Worm (Caenorhabditis elegans) whole organism, L4 larva: ENCODE data around the gene clhm-1.
A peak's percentile ranks its signal among the peaks of the same experiment; 100 is the strongest.

Source experiments
- F10B5.3 ChIP-seq: sonication (generic microtip); optimal IDR thresholded peaks from 2 replicates; lab custom pipeline; 2016; ENCODE audit warnings: mild to moderate bottlenecking, missing genetic modification characterization, missing compliant biosample characterization
- F26F4.8 ChIP-seq: fragments of 200-800 bp; sonication (Bioruptor generic); conservative IDR thresholded peaks from 2 replicates; pipeline ENCODE4 v1.3.6; 2022; ENCODE audit warnings: missing genetic modification characterization, missing compliant biosample characterization
- F37D6.2 ChIP-seq: sonication (generic microtip); optimal IDR thresholded peaks from 2 replicates; lab custom pipeline; 2016; ENCODE audit warnings: mild to moderate bottlenecking, missing genetic modification characterization, missing compliant biosample characterization
- Y105C5A.15 ChIP-seq: fragments of 200-800 bp; sonication (Bioruptor generic); IDR thresholded peaks from 2 replicates; pipeline ENCODE4 v1.3.6; 2022; ENCODE audit warnings: missing genetic modification characterization, missing compliant biosample characterization
- Y75B8A.6 ChIP-seq: fragments of 200-800 bp; sonication (Bioruptor generic); IDR thresholded peaks from 2 replicates; pipeline ENCODE4 v1.3.6; 2022; ENCODE audit warnings: missing genetic modification reagents, missing genetic modification characterization, missing compliant biosample characterization
- ZK337.2 ChIP-seq: fragments of 200-800 bp; sonication (Bioruptor generic); IDR thresholded peaks from 2 replicates; pipeline ENCODE4 v1.3.6; 2022; ENCODE audit warnings: missing genetic modification reagents, missing genetic modification characterization, missing compliant biosample characterization
- aha-1 ChIP-seq: fragments of 150-350 bp; peaks from one replicate; lab custom pipeline; 2014; ENCODE audit warnings: missing biosample characterization, missing genetic modification characterization
- aly-2 ChIP-seq: sonication (generic microtip); optimal IDR thresholded peaks from 2 replicates; lab custom pipeline; 2018; ENCODE audit warnings: missing biosample characterization, missing genetic modification characterization
- ceh-20 ChIP-seq: fragments of 200-800 bp; sonication (Bioruptor generic); IDR thresholded peaks from 2 replicates; pipeline ENCODE4 v1.3.6; 2022; ENCODE audit warnings: missing genetic modification reagents, missing genetic modification characterization, missing compliant biosample characterization
- ceh-28 ChIP-seq: fragments of 150-350 bp; optimal IDR thresholded peaks from 2 replicates; lab custom pipeline; 2014; ENCODE audit warnings: missing biosample characterization, missing genetic modification reagents, missing genetic modification characterization
- ceh-32 ChIP-seq: sonication (generic microtip); optimal IDR thresholded peaks from 2 replicates; lab custom pipeline; 2016; ENCODE audit warnings: mild to moderate bottlenecking, missing genetic modification characterization, missing compliant biosample characterization; ENCODE audit not compliant: poor library complexity
- ceh-82 ChIP-seq: sonication (generic microtip); optimal IDR thresholded peaks from 2 replicates; lab custom pipeline; 2017; ENCODE audit warnings: missing biosample characterization, missing genetic modification characterization
- ces-1 ChIP-seq: fragments of 150-350 bp; sonication (generic microtip); optimal IDR thresholded peaks from 4 replicates; lab custom pipeline; 2014; ENCODE audit warnings: missing biosample characterization, missing genetic modification reagents, missing genetic modification characterization
- ctbp-1 ChIP-seq: fragments of 200-800 bp; sonication (Bioruptor generic); IDR thresholded peaks from 2 replicates; pipeline ENCODE4 v1.3.6; 2022; ENCODE audit warnings: missing genetic modification reagents, missing genetic modification characterization, missing compliant biosample characterization
- dmd-6 ChIP-seq: fragments of 200-800 bp; sonication (Bioruptor generic); IDR thresholded peaks from 2 replicates; pipeline ENCODE4 v1.3.6; 2022; ENCODE audit warnings: missing genetic modification reagents, missing genetic modification characterization, missing compliant biosample characterization
- dmd-9 ChIP-seq: fragments of 200-800 bp; sonication (Bioruptor generic); IDR thresholded peaks from 2 replicates; pipeline ENCODE4 v1.3.6; 2022; ENCODE audit warnings: missing genetic modification reagents, missing genetic modification characterization, missing compliant biosample characterization
- dve-1 ChIP-seq: sonication (generic microtip); optimal IDR thresholded peaks from 2 replicates; lab custom pipeline; 2017; ENCODE audit warnings: antibody characterized with exemption, mild to moderate bottlenecking, missing genetic modification characterization, missing compliant biosample characterization; ENCODE audit not compliant: insufficient read depth
- egl-27 ChIP-seq: sonication (generic microtip); optimal IDR thresholded peaks from 3 replicates; lab custom pipeline; 2017; ENCODE audit warnings: missing biosample characterization, missing genetic modification reagents, missing genetic modification characterization
- egl-43 ChIP-seq: fragments of 200-800 bp; sonication (Bioruptor generic); IDR thresholded peaks from 2 replicates; pipeline ENCODE4 v1.3.6; 2022; ENCODE audit warnings: missing genetic modification reagents, missing genetic modification characterization, missing compliant biosample characterization
- fos-1 ChIP-seq: fragments of 150-350 bp; optimal IDR thresholded peaks from 2 replicates; lab custom pipeline; 2014; ENCODE audit warnings: missing biosample characterization, missing genetic modification characterization
- hif-1 ChIP-seq, 2 experiments: sonication (generic microtip); optimal IDR thresholded peaks; 2 replicates each; lab custom pipeline; 2016 to 2017; ENCODE audit warnings: missing compliant biosample characterization in 2 of 2, missing genetic modification characterization in 2 of 2, missing genetic modification reagents in 2 of 2, missing genotype in 2 of 2, mild to moderate bottlenecking in 1 of 2
- hlh-11 ChIP-seq: fragments of 200-800 bp; sonication (Bioruptor generic); optimal IDR thresholded peaks from 2 replicates; lab custom pipeline; 2018; ENCODE audit warnings: mild to moderate bottlenecking, missing genetic modification characterization, missing compliant biosample characterization
- hlh-30 ChIP-seq: sonication (generic microtip); optimal IDR thresholded peaks from 2 replicates; lab custom pipeline; 2017; ENCODE audit warnings: antibody characterized with exemption, mild to moderate bottlenecking, missing genetic modification characterization, missing compliant biosample characterization; ENCODE audit not compliant: insufficient read depth
- hmg-1.1 ChIP-seq: fragments of 200-800 bp; sonication (Bioruptor generic); IDR thresholded peaks from 2 replicates; pipeline ENCODE4 v1.3.6; 2022; ENCODE audit warnings: missing genetic modification reagents, missing genetic modification characterization, missing compliant biosample characterization
- lin-29 ChIP-seq: fragments of 200-800 bp; sonication (Bioruptor generic); IDR thresholded peaks from 2 replicates; pipeline ENCODE4 v1.3.6; 2022; ENCODE audit warnings: missing genetic modification reagents, missing genetic modification characterization, missing compliant biosample characterization
- lsy-2 ChIP-seq, 2 experiments: fragments of 150-350 bp in 1 of 2; sonication (generic microtip) in 1 of 2; optimal IDR thresholded peaks; 2 replicates each; lab custom pipeline; 2014 to 2017; ENCODE audit warnings: missing biosample characterization in 2 of 2, missing genetic modification characterization in 2 of 2
- madf-9 ChIP-seq: fragments of 200-800 bp; sonication (Bioruptor generic); conservative IDR thresholded peaks from 2 replicates; pipeline ENCODE4 v1.3.6; 2022; ENCODE audit warnings: missing genetic modification reagents, missing genetic modification characterization, missing compliant biosample characterization
- mdt-29 ChIP-seq: fragments of 200-800 bp; sonication (Bioruptor generic); IDR thresholded peaks from 2 replicates; pipeline ENCODE4 v1.3.6; 2022; ENCODE audit warnings: missing genetic modification reagents, missing genetic modification characterization, missing compliant biosample characterization
- mes-2 ChIP-seq: sonication (generic microtip); optimal IDR thresholded peaks from 2 replicates; lab custom pipeline; 2016; ENCODE audit warnings: missing genotype, mild to moderate bottlenecking, missing genetic modification characterization, missing compliant biosample characterization; ENCODE audit not compliant: poor library complexity, severe bottlenecking
- nhr-10 ChIP-seq: fragments of 150-350 bp; optimal IDR thresholded peaks from 2 replicates; lab custom pipeline; 2014; ENCODE audit warnings: missing biosample characterization, missing genetic modification characterization
- nhr-237 ChIP-seq: sonication (generic microtip); optimal IDR thresholded peaks from 2 replicates; lab custom pipeline; 2017; ENCODE audit warnings: missing biosample characterization, missing genetic modification characterization
- nhr-41 ChIP-seq: fragments of 200-800 bp; sonication (Bioruptor generic); IDR thresholded peaks from 2 replicates; pipeline ENCODE4 v1.3.6; 2022; ENCODE audit warnings: missing genetic modification reagents, missing genetic modification characterization, missing compliant biosample characterization
- nhr-42 ChIP-seq: fragments of 200-800 bp; sonication (Bioruptor generic); IDR thresholded peaks from 2 replicates; pipeline ENCODE4 v1.3.6; 2022; ENCODE audit warnings: missing genetic modification characterization, missing compliant biosample characterization
- nhr-6 ChIP-seq: fragments of 150-350 bp; optimal IDR thresholded peaks from 2 replicates; lab custom pipeline; 2014; ENCODE audit warnings: missing biosample characterization, missing genetic modification characterization
- nhr-76 ChIP-seq: fragments of 150-350 bp; optimal IDR thresholded peaks from 2 replicates; lab custom pipeline; 2014; ENCODE audit warnings: missing biosample characterization, missing genetic modification characterization
- nhr-77 ChIP-seq: fragments of 150-350 bp; optimal IDR thresholded peaks from 2 replicates; lab custom pipeline; 2014; ENCODE audit warnings: missing biosample characterization, missing genetic modification characterization
- php-3 ChIP-seq: fragments of 200-800 bp; sonication (Bioruptor generic); IDR thresholded peaks from 2 replicates; pipeline ENCODE4 v1.3.6; 2022; ENCODE audit warnings: missing genetic modification reagents, missing genetic modification characterization, missing compliant biosample characterization
- rbr-2 ChIP-seq: sonication (generic microtip); optimal IDR thresholded peaks from 2 replicates; lab custom pipeline; 2016; ENCODE audit warnings: missing genotype, missing genetic modification characterization, missing compliant biosample characterization
- saeg-2 ChIP-seq: fragments of 200-800 bp; sonication (Bioruptor generic); IDR thresholded peaks from 2 replicates; pipeline ENCODE4 v1.3.6; 2022; ENCODE audit warnings: missing genetic modification reagents, missing genetic modification characterization, missing compliant biosample characterization
- spr-3 ChIP-seq: fragments of 200-800 bp; sonication (Bioruptor generic); optimal IDR thresholded peaks from 2 replicates; lab custom pipeline; 2018; ENCODE audit warnings: mild to moderate bottlenecking, missing genetic modification characterization, missing compliant biosample characterization
- zfp-2 ChIP-seq: sonication (generic microtip); optimal IDR thresholded peaks from 2 replicates; lab custom pipeline; 2016; ENCODE audit warnings: mild to moderate bottlenecking, missing genetic modification characterization, missing compliant biosample characterization
- zip-11 ChIP-seq: fragments of 200-800 bp; sonication (Bioruptor generic); IDR thresholded peaks from 2 replicates; pipeline ENCODE4 v1.3.6; 2022; ENCODE audit warnings: missing genetic modification characterization, missing compliant biosample characterization
- ztf-11 ChIP-seq: fragments of 150-350 bp; optimal IDR thresholded peaks from 2 replicates; lab custom pipeline; 2014; ENCODE audit warnings: missing biosample characterization, missing genetic modification characterization

Gene clhm-1

ce11 chrII:6913309-6913708 lies 42.5 kb upstream of the clhm-1 start, which contains the start of gene cyn-10 (continued):
- no peak for TF ChIP-seq aly-2
- TF ChIP-seq ctbp-1 (GFP tag; lab: Robert Waterston, UW), result peak; percentile 14; the same call in 1 of the 2 replicates
- no peak for TF ChIP-seq ceh-82
- no peak for TF ChIP-seq egl-43 (GFP tag; lab: Robert Waterston, UW)
- peak; percentile 100 for TF ChIP-seq mes-2 (tag; lab: Kevin White, UChicago)
- TF ChIP-seq ZK337.2, result peak; percentile 98
- peak; percentile 51; the same call in 1 of the 2 replicates for TF ChIP-seq ceh-20 (GFP tag; lab: Robert Waterston, UW)
- TF ChIP-seq nhr-42 (GFP tag; lab: Robert Waterston, UW), result 0 out of 2 replicates have a peak, but pooled peaks have one; percentile 35
- no peak for TF ChIP-seq ceh-28 (tag; lab: Kevin White, UChicago)
- TF ChIP-seq nhr-41 (GFP tag; lab: Robert Waterston, UW), result no peak
- no peak for TF ChIP-seq F37D6.2 (tag; lab: Kevin White, UChicago)
- TF ChIP-seq nhr-6 (tag; lab: Kevin White, UChicago), result no peak
- TF ChIP-seq lin-29 (GFP tag; lab: Robert Waterston, UW), result no peak
- TF ChIP-seq dmd-6 (GFP tag; lab: Robert Waterston, UW), result peak; percentile 83
- no peak for TF ChIP-seq nhr-10 (tag; lab: Kevin White, UChicago)
- TF ChIP-seq ces-1 (GFP tag; lab: Kevin White, UChicago), result no peak
- peak in 1 of 2 experiments; percentile 86 for TF ChIP-seq hif-1 (tag; optimal IDR thresholded peaks at IDR 0.05; lab: Kevin White, UChicago)
- TF ChIP-seq hmg-1.1 (GFP tag; lab: Robert Waterston, UW), result peak; percentile 66
- no peak for TF ChIP-seq egl-27 (tag; lab: Kevin White, UChicago)
- 0 out of 2 replicates have a peak, but pooled peaks have one; percentile 25 for TF ChIP-seq mdt-29 (GFP tag; lab: Robert Waterston, UW)
- TF ChIP-seq spr-3 (GFP tag; lab: Kevin White, UChicago), result no peak
- peak; percentile 45 for TF ChIP-seq rbr-2 (tag; lab: Kevin White, UChicago)
- TF ChIP-seq ztf-11 (tag; lab: Kevin White, UChicago), result no peak
- TF ChIP-seq nhr-76 (tag; lab: Kevin White, UChicago), result no peak
- TF ChIP-seq Y105C5A.15 (GFP tag; lab: Robert Waterston, UW), result no peak
- peak; percentile 4 for TF ChIP-seq ceh-32 (tag; lab: Kevin White, UChicago)
- no peak for TF ChIP-seq F26F4.8 (GFP tag; lab: Robert Waterston, UW)
- TF ChIP-seq aha-1, result peak; percentile 99
- peak; percentile 48 for TF ChIP-seq F10B5.3 (tag; lab: Kevin White, UChicago)
- TF ChIP-seq saeg-2 (GFP tag; lab: Robert Waterston, UW), result no peak
- TF ChIP-seq fos-1 (tag; lab: Kevin White, UChicago), result no peak
- peak; percentile 83 for TF ChIP-seq madf-9 (GFP tag; lab: Robert Waterston, UW)
- TF ChIP-seq zip-11 (GFP tag; lab: Robert Waterston, UW), result no peak
- TF ChIP-seq php-3 (GFP tag; lab: Robert Waterston, UW), result no peak

ce11 chrII:6909568-6910122 lies 38.8 kb upstream of the clhm-1 start, which contains the start of gene asm-1:
asm-1 (plus strand) TSS chrII:6910072.
- peak; percentile 63 for TF ChIP-seq php-3 (GFP tag; lab: Robert Waterston, UW)
- no peak for TF ChIP-seq nhr-77
- no peak for TF ChIP-seq nhr-41 (GFP tag; lab: Robert Waterston, UW)
- TF ChIP-seq ctbp-1 (GFP tag; lab: Robert Waterston, UW), result no peak
- TF ChIP-seq egl-27 (tag; lab: Kevin White, UChicago), result no peak
- peak; percentile 36 for TF ChIP-seq dve-1 (tag; lab: Kevin White, UChicago)
- no peak for TF ChIP-seq zfp-2
- no peak for TF ChIP-seq F37D6.2 (tag; lab: Kevin White, UChicago)
- no peak for TF ChIP-seq Y75B8A.6 (GFP tag; lab: Robert Waterston, UW)
- no peak for TF ChIP-seq mdt-29 (GFP tag; lab: Robert Waterston, UW)
- no peak for TF ChIP-seq Y105C5A.15 (GFP tag; lab: Robert Waterston, UW)
- TF ChIP-seq dmd-6 (GFP tag; lab: Robert Waterston, UW), result no peak
- peak in 1 of 2 experiments; percentile 21 for TF ChIP-seq lsy-2 (tag; optimal IDR thresholded peaks at IDR 0.05; lab: Kevin White, UChicago)
- no peak for TF ChIP-seq dmd-9 (GFP tag; lab: Robert Waterston, UW)
- no peak for TF ChIP-seq saeg-2 (GFP tag; lab: Robert Waterston, UW)
- peak; percentile 34 for TF ChIP-seq hlh-11 (tag; lab: Kevin White, UChicago)
- peak; percentile 49 for TF ChIP-seq hlh-30 (tag; lab: Kevin White, UChicago)
- no peak for TF ChIP-seq hmg-1.1 (GFP tag; lab: Robert Waterston, UW)
- no peak for TF ChIP-seq nhr-237
- no peak for TF ChIP-seq aly-2
- TF ChIP-seq, all 104 proteins: peak for 5
